Worm (Caenorhabditis elegans) whole organism, midembryonic: ENCODE data around the gene spig-7.

Experiments
- flt-1 ChIP-seq: fragments of 200-800 bp; sonication (Bioruptor generic); IDR thresholded peaks from 2 replicates; pipeline ENCODE4 v1.3.6; 2022; ENCODE audit warnings: missing genetic modification characterization, missing compliant biosample characterization
- ref-1 ChIP-seq: fragments of 200-800 bp; sonication (Bioruptor generic); conservative IDR thresholded peaks from 2 replicates; pipeline ENCODE4 v1.3.6; 2022; ENCODE audit warnings: missing genetic modification reagents, missing genetic modification characterization, missing compliant biosample characterization
- tab-1 ChIP-seq: fragments of 200-800 bp; sonication (Bioruptor generic); IDR thresholded peaks from 2 replicates; pipeline ENCODE4 v1.3.6; 2022; ENCODE audit warnings: missing genetic modification characterization, missing compliant biosample characterization
- ztf-23 ChIP-seq: fragments of 200-800 bp; sonication (Bioruptor generic); IDR thresholded peaks from 2 replicates; pipeline ENCODE4 v1.3.6; 2022; ENCODE audit warnings: missing genetic modification reagents, missing genetic modification characterization, missing compliant biosample characterization
- ztf-29 ChIP-seq: fragments of 200-800 bp; sonication (Bioruptor generic); IDR thresholded peaks from 2 replicates; pipeline ENCODE4 v1.3.6; 2022; ENCODE audit warnings: missing genetic modification reagents, missing genetic modification characterization, missing compliant biosample characterization

ce11 chrV:1505995-1506394 lies 11.4 kb downstream of the spig-7 start, which contains the start of gene sru-28:
- TF ChIP-seq ztf-23 (GFP tag; lab: Robert Waterston, UW), result no peak
- TF ChIP-seq ztf-29 (GFP tag; lab: Robert Waterston, UW), result no peak
- no peak for TF ChIP-seq tab-1 (GFP tag; lab: Robert Waterston, UW)
- no peak for TF ChIP-seq flt-1 (GFP tag; lab: Robert Waterston, UW)
- no peak for TF ChIP-seq ref-1 (GFP tag; lab: Robert Waterston, UW)
